Worm (Caenorhabditis elegans) whole organism, mixed stage, embryonic: ENCODE measurements around the gene mab-10.

ENCODE experiments used
- M03D4.4 ChIP-seq: sonication (generic microtip); optimal IDR thresholded peaks from 2 replicates; lab custom pipeline; 2017; ENCODE audit warnings: mild to moderate bottlenecking, missing genetic modification characterization, missing compliant biosample characterization
- bed-3 ChIP-seq: fragments of 200-800 bp; sonication (Bioruptor generic); optimal IDR thresholded peaks from 3 replicates; lab custom pipeline; 2018; ENCODE audit warnings: mild to moderate bottlenecking, missing genetic modification characterization, moderate library complexity, missing compliant biosample characterization
- blmp-1 ChIP-seq: fragments of 150-350 bp; optimal IDR thresholded peaks from 2 replicates; lab custom pipeline; 2014; ENCODE audit warnings: missing biosample characterization, missing genetic modification characterization
- ceh-39 ChIP-seq: fragments of 150-350 bp; optimal IDR thresholded peaks from 2 replicates; lab custom pipeline; 2014; ENCODE audit warnings: missing biosample characterization, missing genetic modification characterization
- ceh-43 ChIP-seq: fragments of 200-800 bp; sonication (Bioruptor generic); optimal IDR thresholded peaks from 2 replicates; lab custom pipeline; 2018; ENCODE audit warnings: mild to moderate bottlenecking, missing genetic modification characterization, moderate library complexity, missing compliant biosample characterization
- ceh-83 ChIP-seq: fragments of 200-800 bp; sonication (Bioruptor generic); optimal IDR thresholded peaks from 2 replicates; lab custom pipeline; 2018; ENCODE audit warnings: mild to moderate bottlenecking, missing genetic modification characterization, missing compliant biosample characterization
- ces-1 ChIP-seq: fragments of 150-350 bp; optimal IDR thresholded peaks from 2 replicates; lab custom pipeline; 2014; ENCODE audit warnings: missing biosample characterization, missing genetic modification reagents, missing genetic modification characterization
- cnd-1 ChIP-seq: fragments of 200-800 bp; sonication (Bioruptor generic); optimal IDR thresholded peaks from 2 replicates; lab custom pipeline; 2018; ENCODE audit warnings: mild to moderate bottlenecking, missing genetic modification characterization, missing compliant biosample characterization
- drap-1 ChIP-seq: fragments of 200-800 bp; sonication (Bioruptor generic); optimal IDR thresholded peaks from 3 replicates; lab custom pipeline; 2018; ENCODE audit warnings: mild to moderate bottlenecking, missing genetic modification characterization, missing compliant biosample characterization
- elt-1 ChIP-seq: sonication (generic microtip); optimal IDR thresholded peaks from 2 replicates; lab custom pipeline; 2017; ENCODE audit warnings: missing genetic modification characterization, mild to moderate bottlenecking, missing compliant biosample characterization, antibody characterized with exemption, moderate library complexity, borderline replicate concordance; ENCODE audit not compliant: insufficient read depth
- elt-3 ChIP-seq: fragments of 150-350 bp; optimal IDR thresholded peaks from 2 replicates; lab custom pipeline; 2014; ENCODE audit warnings: missing biosample characterization, missing genetic modification characterization
- flh-1 ChIP-seq: fragments of 200-800 bp; sonication (Bioruptor generic); optimal IDR thresholded peaks from 2 replicates; lab custom pipeline; 2018; ENCODE audit warnings: mild to moderate bottlenecking, missing genetic modification characterization, moderate library complexity, missing compliant biosample characterization
- ham-2 ChIP-seq: fragments of 200-800 bp; sonication (Bioruptor generic); optimal IDR thresholded peaks from 2 replicates; lab custom pipeline; 2018; ENCODE audit warnings: mild to moderate bottlenecking, missing genetic modification characterization, missing compliant biosample characterization
- hlh-1 ChIP-seq: fragments of 150-350 bp; optimal IDR thresholded peaks from 2 replicates; lab custom pipeline; 2014; ENCODE audit warnings: missing biosample characterization, missing genetic modification reagents, missing genetic modification characterization
- lin-13 ChIP-seq: fragments of 150-350 bp; optimal IDR thresholded peaks from 2 replicates; lab custom pipeline; 2014; ENCODE audit warnings: missing biosample characterization, missing genetic modification characterization
- lin-32 ChIP-seq: fragments of 200-800 bp; sonication (Bioruptor generic); optimal IDR thresholded peaks from 2 replicates; lab custom pipeline; 2018; ENCODE audit warnings: mild to moderate bottlenecking, missing genetic modification characterization, missing compliant biosample characterization
- lsy-2 ChIP-seq: fragments of 150-350 bp; optimal IDR thresholded peaks from 2 replicates; lab custom pipeline; 2014; ENCODE audit warnings: missing biosample characterization, missing genetic modification characterization
- mab-5 ChIP-seq: fragments of 150-350 bp; optimal IDR thresholded peaks from 2 replicates; lab custom pipeline; 2014; ENCODE audit warnings: missing biosample characterization, missing genetic modification characterization
- mep-1 ChIP-seq: fragments of 150-350 bp; optimal IDR thresholded peaks from 2 replicates; lab custom pipeline; 2017; ENCODE audit warnings: missing biosample characterization, missing genetic modification reagents, missing genetic modification characterization, inconsistent platforms
- mls-2 ChIP-seq: sonication (generic microtip); optimal IDR thresholded peaks from 2 replicates; lab custom pipeline; 2016; ENCODE audit warnings: mild to moderate bottlenecking, missing genetic modification characterization, moderate library complexity, missing compliant biosample characterization
- nhr-12 ChIP-seq: fragments of 150-350 bp; optimal IDR thresholded peaks from 2 replicates; lab custom pipeline; 2014; ENCODE audit warnings: missing biosample characterization, missing genetic modification characterization
- nhr-2 ChIP-seq: fragments of 150-350 bp; optimal IDR thresholded peaks from 2 replicates; lab custom pipeline; 2014; ENCODE audit warnings: missing biosample characterization, missing genetic modification characterization
- nhr-237 ChIP-seq: fragments of 150-350 bp; optimal IDR thresholded peaks from 2 replicates; lab custom pipeline; 2014; ENCODE audit warnings: missing biosample characterization, missing genetic modification characterization
- nhr-28 ChIP-seq: fragments of 150-350 bp; optimal IDR thresholded peaks from 2 replicates; lab custom pipeline; 2014; ENCODE audit warnings: missing biosample characterization, missing genetic modification characterization
- nhr-76 ChIP-seq: sonication (generic microtip); optimal IDR thresholded peaks from 2 replicates; lab custom pipeline; 2017; ENCODE audit warnings: missing biosample characterization, missing genetic modification characterization
- pha-4 ChIP-seq: fragments of 150-350 bp; optimal IDR thresholded peaks from 2 replicates; lab custom pipeline; 2018; ENCODE audit warnings: missing biosample characterization, missing genetic modification reagents, missing genetic modification characterization
- sem-2 ChIP-seq: fragments of 200-800 bp; sonication (Bioruptor generic); optimal IDR thresholded peaks from 2 replicates; lab custom pipeline; 2018; ENCODE audit warnings: mild to moderate bottlenecking, missing genetic modification characterization, missing compliant biosample characterization
- snpc-4 ChIP-seq: fragments of 150-350 bp; optimal IDR thresholded peaks from 2 replicates; lab custom pipeline; 2014; ENCODE audit warnings: missing biosample characterization, missing genetic modification characterization
- sptf-1 ChIP-seq: sonication (generic microtip); optimal IDR thresholded peaks from 2 replicates; lab custom pipeline; 2017; ENCODE audit warnings: mild to moderate bottlenecking, missing genetic modification characterization, moderate library complexity, missing compliant biosample characterization
- tbx-8 ChIP-seq: fragments of 200-800 bp; sonication (Bioruptor generic); optimal IDR thresholded peaks from 2 replicates; lab custom pipeline; 2018; ENCODE audit warnings: mild to moderate bottlenecking, missing genetic modification characterization, moderate library complexity, missing compliant biosample characterization
- unc-120 ChIP-seq: sonication (generic microtip); optimal IDR thresholded peaks from 2 replicates; lab custom pipeline; 2017; ENCODE audit warnings: missing genetic modification characterization, missing compliant biosample characterization; ENCODE audit not compliant: poor library complexity, severe bottlenecking
- unc-39 ChIP-seq: fragments of 150-350 bp; optimal IDR thresholded peaks from 2 replicates; lab custom pipeline; 2014; ENCODE audit warnings: missing biosample characterization, missing genetic modification characterization
- zip-8 ChIP-seq: fragments of 150-350 bp; optimal IDR thresholded peaks from 2 replicates; lab custom pipeline; 2014; ENCODE audit warnings: missing biosample characterization, missing genetic modification characterization
- ztf-11 ChIP-seq: fragments of 150-350 bp; optimal IDR thresholded peaks from 2 replicates; lab custom pipeline; 2014; ENCODE audit warnings: missing biosample characterization, missing genetic modification characterization

Gene mab-10

ce11 chrII:10525134-10525533 is 2.8 kb upstream of the mab-10 start:
- TF ChIP-seq elt-1 (tag; lab: Kevin White, UChicago) (no peak), cnd-1 (tag; lab: Kevin White, UChicago) (no peak), sptf-1 (tag; lab: Kevin White, UChicago) (no peak), hlh-1 (tag; lab: Kevin White, UChicago) (no peak), blmp-1 (no peak), ceh-43 (GFP tag; lab: Kevin White, UChicago) (no peak), tbx-8 (GFP tag; lab: Kevin White, UChicago) (no peak), nhr-237 (tag; lab: Kevin White, UChicago) (no peak), mab-5 (no peak), snpc-4 (tag; lab: Kevin White, UChicago) (no peak), nhr-76 (no peak), pha-4 (tag; lab: Kevin White, UChicago) (no peak), ceh-83 (no peak), ceh-39 (tag; lab: Kevin White, UChicago) (no peak), sem-2 (no peak), lin-13 (tag; lab: Kevin White, UChicago) (no peak), ztf-11 (tag; lab: Kevin White, UChicago) (no peak), mls-2 (no peak)

ce11 chrII:10529218-10529751 is 1.4 kb downstream of the mab-10 start:
- TF ChIP-seq zip-8 (no peak), lsy-2 (tag; lab: Kevin White, UChicago) (no peak), ztf-11 (tag; lab: Kevin White, UChicago) (no peak), sem-2 (no peak), snpc-4 (tag; lab: Kevin White, UChicago) (no peak), elt-3 (tag; lab: Kevin White, UChicago) (no peak), pha-4 (tag; lab: Kevin White, UChicago) (no peak), nhr-28 (no peak), drap-1 (GFP tag; lab: Kevin White, UChicago) (no peak), ham-2 (GFP tag; lab: Kevin White, UChicago) (no peak), cnd-1 (tag; lab: Kevin White, UChicago) (no peak), nhr-76 (no peak), lin-32 (no peak), ceh-43 (GFP tag; lab: Kevin White, UChicago) (no peak), ceh-83 (no peak), nhr-12 (no peak)

ce11 chrII:10530907-10531306 is 3.0 kb downstream of the mab-10 start:
- TF ChIP-seq mep-1 (no peak), unc-39 (tag; lab: Kevin White, UChicago) (no peak), nhr-2 (tag; lab: Kevin White, UChicago) (no peak), ceh-39 (tag; lab: Kevin White, UChicago) (no peak), mls-2 (no peak), lin-13 (tag; lab: Kevin White, UChicago) (no peak), unc-120 (no peak), sem-2 (no peak), tbx-8 (GFP tag; lab: Kevin White, UChicago) (no peak), M03D4.4 (tag; lab: Kevin White, UChicago) (no peak), elt-1 (tag; lab: Kevin White, UChicago) (no peak), nhr-237 (tag; lab: Kevin White, UChicago) (no peak), pha-4 (tag; lab: Kevin White, UChicago) (no peak), bed-3 (GFP tag; lab: Kevin White, UChicago) (no peak), lin-32 (no peak), ham-2 (GFP tag; lab: Kevin White, UChicago) (no peak), mab-5 (no peak), elt-3 (tag; lab: Kevin White, UChicago) (no peak), ces-1 (GFP tag; lab: Kevin White, UChicago) (no peak)

ce11 chrII:10531604-10532003 is 3.7 kb downstream of the mab-10 start:
- no peak for TF ChIP-seq drap-1 (GFP tag; lab: Kevin White, UChicago)
- no peak for TF ChIP-seq snpc-4 (tag; lab: Kevin White, UChicago)
- no peak for TF ChIP-seq elt-3 (tag; lab: Kevin White, UChicago)
- no peak for TF ChIP-seq pha-4 (tag; lab: Kevin White, UChicago)
- TF ChIP-seq nhr-2 (tag; lab: Kevin White, UChicago), result no peak
- TF ChIP-seq flh-1 (GFP tag; lab: Kevin White, UChicago), result no peak
- TF ChIP-seq M03D4.4 (tag; lab: Kevin White, UChicago), result no peak
- TF ChIP-seq sptf-1 (tag; lab: Kevin White, UChicago), result no peak
- no peak for TF ChIP-seq unc-39 (tag; lab: Kevin White, UChicago)
- TF ChIP-seq lin-32, result no peak
- no peak for TF ChIP-seq ceh-39 (tag; lab: Kevin White, UChicago)
- TF ChIP-seq nhr-76, result no peak
- no peak for TF ChIP-seq ces-1 (GFP tag; lab: Kevin White, UChicago)
